Worm (Caenorhabditis elegans): Measurements from ENCODE around the gene C45B11.5.

ce11 chrV:11004094-11004493, 37.5 kb upstream of the C45B11.5 start:
- TF ChIP-seq elt-3 (tag; optimal IDR thresholded peaks at IDR 0.05) = no peak
- no peak for TF ChIP-seq unc-62 (GFP tag; optimal IDR thresholded peaks at IDR 0.05)
- TF ChIP-seq unc-39 (tag; optimal IDR thresholded peaks at IDR 0.05) = no peak
- TF ChIP-seq lin-32 (GFP tag; optimal IDR thresholded peaks at IDR 0.05) = no peak
- TF ChIP-seq lin-13 (tag; optimal IDR thresholded peaks at IDR 0.05) = no peak
- no peak for TF ChIP-seq nhr-237 (tag; optimal IDR thresholded peaks at IDR 0.05)
- TF ChIP-seq ztf-11 (tag; optimal IDR thresholded peaks at IDR 0.05) = no peak

All from whole organism, mixed stage, embryonic.